Worm (Caenorhabditis elegans): ENCODE measurements around the gene lips-6.

The lips-6 gene

ce11 chrIV:12043054-12043453, 27.6 kb upstream of the lips-6 start:
- TF ChIP-seq aptf-3 (GFP tag; IDR thresholded peaks at IDR 0.05): no peak
- peak; percentile 36 for TF ChIP-seq nhr-80 (tag; optimal IDR thresholded peaks at IDR 0.05)
- TF ChIP-seq egl-44 (GFP tag; IDR thresholded peaks at IDR 0.05): no peak
- no peak for TF ChIP-seq snpc-1.3 (tag; optimal IDR thresholded peaks at IDR 0.05; ENCODE audit: insufficient read depth)

DNA sequence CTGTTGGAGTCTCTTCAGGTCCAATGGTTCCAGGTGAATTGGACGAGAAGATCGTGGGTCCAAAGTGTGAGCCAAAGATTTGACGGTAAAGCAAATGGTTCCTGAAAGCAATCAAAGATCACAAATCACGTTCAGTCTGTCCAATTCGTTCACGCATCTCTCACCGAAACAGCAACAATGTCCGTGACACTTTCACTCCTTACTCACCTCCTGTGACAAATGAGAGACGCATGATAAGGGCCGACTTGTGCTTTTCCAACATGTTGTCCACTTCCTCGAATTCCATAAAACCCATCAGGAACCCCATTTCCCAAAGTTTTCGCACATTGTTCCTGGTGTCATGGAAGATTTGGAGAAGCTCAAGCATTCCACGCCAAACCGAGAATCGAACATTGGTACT, 24.9 kb upstream of the lips-6 start:
- no peak for TF ChIP-seq hmg-1.2 (GFP tag; IDR thresholded peaks at IDR 0.05)
- no peak for TF ChIP-seq egl-18 (GFP tag; IDR thresholded peaks at IDR 0.05)
- TF ChIP-seq nhr-80 (tag; optimal IDR thresholded peaks at IDR 0.05): peak; percentile 76

DNA sequence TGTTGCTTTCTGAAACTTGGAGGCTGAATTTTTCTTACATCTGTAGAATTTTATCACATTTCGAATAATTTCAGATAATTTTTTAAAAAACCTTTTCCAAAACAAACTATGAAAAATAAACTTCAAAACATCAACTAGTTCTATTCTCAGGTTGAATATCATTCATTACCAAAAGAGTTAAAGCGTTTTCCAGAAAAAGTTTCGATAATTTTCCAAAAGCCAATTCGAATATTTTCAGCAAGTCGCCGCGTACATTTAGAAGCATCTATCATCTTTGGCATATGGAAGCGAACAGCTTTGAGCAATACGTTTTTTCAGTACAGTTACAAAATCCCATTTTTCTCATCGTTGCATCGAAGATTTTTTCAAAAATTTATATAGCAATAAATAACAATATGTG, 21.4 kb upstream of the lips-6 start:
- TF ChIP-seq T07F8.4 (tag; optimal IDR thresholded peaks at IDR 0.05) (no peak), cebp-1 (GFP tag; IDR thresholded peaks at IDR 0.05) (no peak), cebp-1 (tag; optimal IDR thresholded peaks at IDR 0.05) (peak; percentile 63), D2030.7 (GFP tag; IDR thresholded peaks at IDR 0.05) (no peak), hrde-1 (tag; optimal IDR thresholded peaks at IDR 0.05; ENCODE audit: borderline replicate concordance) (no peak), hlh-26 (GFP tag; conservative IDR thresholded peaks at IDR 0.05) (no peak), die-1 (tag; optimal IDR thresholded peaks at IDR 0.05) (no peak), ztf-18 (tag; optimal IDR thresholded peaks at IDR 0.05) (no peak), attf-5 (GFP tag; optimal IDR thresholded peaks at IDR 0.05) (no peak), madf-6 (GFP tag; IDR thresholded peaks at IDR 0.05) (no peak), B0019.2 (GFP tag; conservative IDR thresholded peaks at IDR 0.05) (no peak), gei-17 (GFP tag; optimal IDR thresholded peaks at IDR 0.05) (peak; percentile 41), dox-1 (GFP tag; IDR thresholded peaks at IDR 0.05) (no peak), aptf-2 (GFP tag; conservative IDR thresholded peaks at IDR 0.05) (no peak), snpc-4 (GFP tag; optimal IDR thresholded peaks at IDR 0.05) (no peak), snpc-4 (tag; optimal IDR thresholded peaks at IDR 0.05) (no peak), tbx-9 (tag; optimal IDR thresholded peaks at IDR 0.05; ENCODE audit: borderline replicate concordance) (no peak), B0336.3 (GFP tag; IDR thresholded peaks at IDR 0.05) (0 out of 2 replicates have a peak, but pooled peaks have one; percentile 59), mes-4 (tag; optimal IDR thresholded peaks at IDR 0.05) (no peak), ceh-100 (GFP tag; IDR thresholded peaks at IDR 0.05) (no peak), somi-1 (GFP tag; optimal IDR thresholded peaks at IDR 0.05) (no peak), F57A8.1 (GFP tag; optimal IDR thresholded peaks at IDR 0.05) (no peak), madf-3 (GFP tag; IDR thresholded peaks at IDR 0.05) (no peak), xnd-1 (tag; optimal IDR thresholded peaks at IDR 0.05) (no peak), lin-54 (GFP tag; optimal IDR thresholded peaks at IDR 0.05) (peak; percentile 4), F57C9.4 (tag; optimal IDR thresholded peaks at IDR 0.05) (no peak), ceh-40 (GFP tag; IDR thresholded peaks at IDR 0.05) (no peak), madf-8 (GFP tag; conservative IDR thresholded peaks at IDR 0.05) (no peak), rpc-1 (optimal IDR thresholded peaks at IDR 0.05) (no peak), rpc-1 (tag; optimal IDR thresholded peaks at IDR 0.05) (no peak), repo-1 (tag; optimal IDR thresholded peaks at IDR 0.05) (peak; percentile 76), ceh-91 (GFP tag; IDR thresholded peaks at IDR 0.05) (no peak), sdz-38 (tag; optimal IDR thresholded peaks at IDR 0.05) (no peak), chd-7 (tag; optimal IDR thresholded peaks at IDR 0.05) (no peak), F37B4.10 (GFP tag; IDR thresholded peaks at IDR 0.05) (no peak), nfyb-1 (GFP tag; IDR thresholded peaks at IDR 0.05) (peak; percentile 77; the same call in 1 of the 2 replicates), aptf-3 (GFP tag; IDR thresholded peaks at IDR 0.05) (no peak), nhr-90 (tag; optimal IDR thresholded peaks at IDR 0.05) (no peak), K12H6.12 (tag; optimal IDR thresholded peaks at IDR 0.05) (no peak), ama-1 (optimal IDR thresholded peaks at IDR 0.05) (peak; percentile 49), ama-1 (GFP tag; optimal IDR thresholded peaks at IDR 0.05) (no peak), hmg-1.2 (GFP tag; IDR thresholded peaks at IDR 0.05) (0 out of 2 replicates have a peak, but pooled peaks have one; percentile 8), ZK185.1 (tag; optimal IDR thresholded peaks at IDR 0.05; ENCODE audit: poor library complexity, severe bottlenecking) (peak; percentile 35)

Measured in whole organism, young adult.